Fruit fly (Drosophila melanogaster) whole organism, embryonic: ENCODE measurements around the gene Ir67a.
A peak's percentile ranks its signal among the peaks of the same experiment; 100 is the strongest.

Experiments
- Asciz ChIP-seq: fragments of 200-800 bp; sonication (Bioruptor generic); optimal IDR thresholded peaks from 2 replicates; lab custom pipeline; 2017; ENCODE audit warnings: missing biosample characterization, mild to moderate bottlenecking, missing genetic modification characterization, missing genetic modification reagents
- Atf-2 ChIP-seq: fragments of 200-800 bp; sonication (Bioruptor generic); optimal IDR thresholded peaks from 2 replicates; lab custom pipeline; 2016; ENCODE audit warnings: missing biosample characterization, missing genetic modification characterization
- B-H1 ChIP-seq: fragments of 200-800 bp; sonication (Bioruptor generic); IDR thresholded peaks from 3 replicates; pipeline ENCODE4 v1.3.6; 2022; ENCODE audit warnings: missing biosample characterization, missing genetic modification characterization
- BEAF-32 ChIP-seq: fragments of 200-800 bp; sonication (Bioruptor generic); optimal IDR thresholded peaks from 3 replicates; lab custom pipeline; 2017; ENCODE audit warnings: missing biosample characterization, missing genetic modification characterization, mild to moderate bottlenecking, moderate library complexity, missing genetic modification reagents
- CG10366 ChIP-seq: fragments of 200-800 bp; sonication (Bioruptor generic); IDR thresholded peaks from 2 replicates; pipeline ENCODE4 v1.3.6; 2022; ENCODE audit warnings: missing biosample characterization, missing genetic modification characterization
- CG10959 ChIP-seq: fragments of 200-800 bp; sonication (Bioruptor generic); IDR thresholded peaks from 2 replicates; pipeline ENCODE4 v1.3.6; 2022; ENCODE audit warnings: missing biosample characterization, missing genetic modification characterization
- CG11093 ChIP-seq: fragments of 200-800 bp; sonication (Bioruptor generic); IDR thresholded peaks from 3 replicates; pipeline ENCODE4 v1.3.6; 2022; ENCODE audit warnings: missing biosample characterization, missing genetic modification characterization
- CG11695 ChIP-seq: fragments of 200-800 bp; sonication (Bioruptor generic); IDR thresholded peaks from 3 replicates; pipeline ENCODE4 v1.3.6; 2022; ENCODE audit warnings: missing biosample characterization, missing genetic modification characterization
- CG12104 ChIP-seq: fragments of 200-800 bp; sonication (Bioruptor generic); optimal IDR thresholded peaks from 3 replicates; lab custom pipeline; 2016; ENCODE audit warnings: missing biosample characterization, missing genetic modification characterization
- CG12942 ChIP-seq: fragments of 200-800 bp; sonication (Bioruptor generic); optimal IDR thresholded peaks from 3 replicates; lab custom pipeline; 2016; ENCODE audit warnings: missing biosample characterization, missing genetic modification characterization
- CG14014 ChIP-seq: fragments of 200-800 bp; sonication (Bioruptor generic); IDR thresholded peaks from 2 replicates; pipeline ENCODE4 v1.3.6; 2022; ENCODE audit warnings: missing biosample characterization, missing genetic modification characterization
- CG17186 ChIP-seq: fragments of 200-800 bp; sonication (Bioruptor generic); optimal IDR thresholded peaks from 3 replicates; lab custom pipeline; 2017; ENCODE audit warnings: missing biosample characterization, missing genetic modification reagents, missing genetic modification characterization
- CG17361 ChIP-seq: fragments of 200-800 bp; sonication (Bioruptor generic); IDR thresholded peaks from 3 replicates; pipeline ENCODE4 v1.3.6; 2022; ENCODE audit warnings: missing biosample characterization, missing genetic modification characterization
- CG17912 ChIP-seq: fragments of 200-800 bp; sonication (Bioruptor generic); optimal IDR thresholded peaks from 2 replicates; lab custom pipeline; 2018; ENCODE audit warnings: missing biosample characterization, mild to moderate bottlenecking, missing genetic modification characterization
- CG2120 ChIP-seq: fragments of 200-800 bp; sonication (Bioruptor generic); optimal IDR thresholded peaks from 3 replicates; lab custom pipeline; 2016; ENCODE audit warnings: missing biosample characterization, missing genetic modification characterization
- CG30431 ChIP-seq: fragments of 200-800 bp; sonication (Bioruptor generic); optimal IDR thresholded peaks from 2 replicates; lab custom pipeline; 2017; ENCODE audit warnings: missing biosample characterization, missing genetic modification characterization
- CG3838 ChIP-seq: fragments of 200-800 bp; sonication (Bioruptor generic); optimal IDR thresholded peaks from 3 replicates; lab custom pipeline; 2016; ENCODE audit warnings: missing biosample characterization, missing genetic modification characterization
- CG4360 ChIP-seq: fragments of 200-800 bp; sonication (Bioruptor generic); IDR thresholded peaks from 2 replicates; pipeline ENCODE4 v1.3.6; 2022; ENCODE audit warnings: missing biosample characterization, missing genetic modification characterization
- CG5245 ChIP-seq: fragments of 200-800 bp; sonication (Bioruptor generic); optimal IDR thresholded peaks from 3 replicates; lab custom pipeline; 2016; ENCODE audit warnings: missing biosample characterization, missing genetic modification characterization
- CG9437 ChIP-seq: fragments of 200-800 bp; sonication (Bioruptor generic); optimal IDR thresholded peaks from 2 replicates; lab custom pipeline; 2018; ENCODE audit warnings: missing biosample characterization, mild to moderate bottlenecking, missing genetic modification characterization
- Dbx ChIP-seq: fragments of 200-800 bp; sonication (Bioruptor generic); IDR thresholded peaks from 3 replicates; pipeline ENCODE4 v1.3.6; 2022; ENCODE audit warnings: missing biosample characterization, missing genetic modification characterization
- Eip74EF ChIP-seq, 2 experiments: fragments of 200-800 bp in 1 of 2; fragments of >200 bp in 1 of 2; sonication (Bioruptor generic) in 1 of 2; optimal IDR thresholded peaks; 2 replicates each; lab custom pipeline; 2017 to 2019; ENCODE audit warnings: missing biosample characterization in 2 of 2, missing genetic modification characterization in 2 of 2, mild to moderate bottlenecking in 1 of 2, moderate library complexity in 1 of 2
- HLHmδ ChIP-seq: fragments of 200-800 bp; sonication (Bioruptor generic); optimal IDR thresholded peaks from 2 replicates; lab custom pipeline; 2018; ENCODE audit warnings: missing biosample characterization, mild to moderate bottlenecking, missing genetic modification characterization, moderate library complexity
- Hmx ChIP-seq: fragments of 200-800 bp; sonication (Bioruptor generic); optimal IDR thresholded peaks from 2 replicates; lab custom pipeline; 2016; ENCODE audit warnings: missing biosample characterization, missing genetic modification characterization
- Lpt ChIP-seq: fragments of >200 bp; optimal IDR thresholded peaks from 2 replicates; lab custom pipeline; 2018; ENCODE audit warnings: missing biosample characterization, missing genetic modification characterization
- NFAT ChIP-seq: fragments of 200-800 bp; sonication (Bioruptor generic); IDR thresholded peaks from 2 replicates; pipeline ENCODE4 v1.3.6; 2022; ENCODE audit warnings: missing biosample characterization, missing genetic modification characterization
- Oli ChIP-seq: fragments of 200-800 bp; sonication (Bioruptor generic); optimal IDR thresholded peaks from 2 replicates; lab custom pipeline; 2018; ENCODE audit warnings: missing biosample characterization, mild to moderate bottlenecking, missing genetic modification characterization, moderate library complexity
- Opbp ChIP-seq: fragments of 200-800 bp; sonication (Bioruptor generic); IDR thresholded peaks from 3 replicates; pipeline ENCODE4 v1.3.6; 2022; ENCODE audit warnings: missing biosample characterization, missing genetic modification characterization; ENCODE audit not compliant: partially characterized antibody
- Optix ChIP-seq: fragments of 200-800 bp; sonication (Bioruptor generic); IDR thresholded peaks from 3 replicates; pipeline ENCODE4 v1.3.6; 2022; ENCODE audit warnings: missing biosample characterization, missing genetic modification characterization
- Pdp1 ChIP-seq, 2 experiments: fragments of 200-800 bp; sonication (Bioruptor generic); optimal IDR thresholded peaks; 3 replicates each; lab custom pipeline; 2016; ENCODE audit warnings: missing biosample characterization in 2 of 2, missing genetic modification characterization in 2 of 2, mild to moderate bottlenecking in 1 of 2, moderate library complexity in 1 of 2
- abd-A ChIP-seq: fragments of 200-800 bp; sonication (Bioruptor generic); optimal IDR thresholded peaks from 3 replicates; lab custom pipeline; 2019; ENCODE audit warnings: missing biosample characterization, mild to moderate bottlenecking, missing genetic modification characterization, moderate library complexity
- amos ChIP-seq: fragments of 200-800 bp; sonication (Bioruptor generic); IDR thresholded peaks from 2 replicates; pipeline ENCODE4 v1.3.6; 2022; ENCODE audit warnings: missing biosample characterization, missing genetic modification characterization; ENCODE audit not compliant: partially characterized antibody
- chinmo ChIP-seq: fragments of 200-800 bp; sonication (Bioruptor generic); IDR thresholded peaks from 4 replicates; pipeline ENCODE4 v1.3.6; 2022; ENCODE audit warnings: missing biosample characterization, missing genetic modification characterization; ENCODE audit not compliant: partially characterized antibody
- corto ChIP-seq: fragments of 200-800 bp; sonication (Bioruptor generic); optimal IDR thresholded peaks from 2 replicates; lab custom pipeline; 2016; ENCODE audit warnings: missing biosample characterization, mild to moderate bottlenecking, missing genetic modification characterization, moderate library complexity
- crol ChIP-seq: fragments of 200-800 bp; sonication (Bioruptor generic); IDR thresholded peaks from 2 replicates; pipeline ENCODE4 v1.3.6; 2022; ENCODE audit warnings: missing biosample characterization, missing genetic modification characterization
- dimm ChIP-seq: fragments of 200-800 bp; sonication (Bioruptor generic); IDR thresholded peaks from 2 replicates; pipeline ENCODE4 v1.3.6; 2022; ENCODE audit warnings: missing biosample characterization, missing genetic modification characterization
- dm ChIP-seq: fragments of 200-800 bp; sonication (Bioruptor generic); optimal IDR thresholded peaks from 3 replicates; lab custom pipeline; 2016; ENCODE audit warnings: missing biosample characterization, missing genetic modification characterization
- esg ChIP-seq: fragments of 200-800 bp; sonication (Bioruptor generic); conservative IDR thresholded peaks from 2 replicates; pipeline ENCODE4 v1.3.6; 2022; ENCODE audit warnings: missing biosample characterization, missing genetic modification characterization
- fd64A ChIP-seq: fragments of 200-800 bp; sonication (Bioruptor generic); optimal IDR thresholded peaks from 3 replicates; lab custom pipeline; 2018; ENCODE audit warnings: missing biosample characterization, mild to moderate bottlenecking, missing genetic modification characterization
- ftz-f1 ChIP-seq: fragments of 200-800 bp; sonication (Bioruptor generic); optimal IDR thresholded peaks from 2 replicates; lab custom pipeline; 2016; ENCODE audit warnings: missing biosample characterization, missing genetic modification characterization
- grn ChIP-seq: fragments of 200-800 bp; sonication (Bioruptor generic); optimal IDR thresholded peaks from 3 replicates; lab custom pipeline; 2017; ENCODE audit warnings: missing biosample characterization, missing genetic modification characterization
- nau ChIP-seq: fragments of 200-800 bp; sonication (Bioruptor generic); optimal IDR thresholded peaks from 3 replicates; lab custom pipeline; 2017; ENCODE audit warnings: missing biosample characterization, mild to moderate bottlenecking, missing genetic modification characterization, missing genetic modification reagents
- row ChIP-seq: fragments of 200-800 bp; sonication (Bioruptor generic); IDR thresholded peaks from 3 replicates; pipeline ENCODE4 v1.3.6; 2022; ENCODE audit warnings: missing biosample characterization, missing genetic modification characterization
- scrt ChIP-seq: fragments of 200-800 bp; sonication (Bioruptor generic); optimal IDR thresholded peaks from 2 replicates; lab custom pipeline; 2018; ENCODE audit warnings: missing biosample characterization, mild to moderate bottlenecking, missing genetic modification characterization, moderate library complexity
- sens ChIP-seq: fragments of 200-800 bp; sonication (Bioruptor generic); peaks from one replicate; lab custom pipeline; 2016; ENCODE audit warnings: missing biosample characterization, missing genetic modification characterization
- sisA ChIP-seq: fragments of 200-800 bp; sonication (Bioruptor generic); IDR thresholded peaks from 2 replicates; pipeline ENCODE4 v1.3.6; 2022; ENCODE audit warnings: missing biosample characterization, missing genetic modification characterization
- slp2 ChIP-seq: fragments of 200-800 bp; sonication (Bioruptor generic); optimal IDR thresholded peaks from 2 replicates; lab custom pipeline; 2016; ENCODE audit warnings: missing biosample characterization, missing genetic modification characterization
- tna ChIP-seq: fragments of 200-800 bp; sonication (Bioruptor generic); IDR thresholded peaks from 2 replicates; pipeline ENCODE4 v1.3.6; 2022; ENCODE audit warnings: missing biosample characterization, missing genetic modification characterization; ENCODE audit not compliant: partially characterized antibody
- twi ChIP-seq: fragments of 200-800 bp; optimal IDR thresholded peaks from 2 replicates; lab custom pipeline; 2019; ENCODE audit warnings: missing biosample characterization, mild to moderate bottlenecking, missing genetic modification characterization, moderate library complexity

Gene Ir67a

DNA sequence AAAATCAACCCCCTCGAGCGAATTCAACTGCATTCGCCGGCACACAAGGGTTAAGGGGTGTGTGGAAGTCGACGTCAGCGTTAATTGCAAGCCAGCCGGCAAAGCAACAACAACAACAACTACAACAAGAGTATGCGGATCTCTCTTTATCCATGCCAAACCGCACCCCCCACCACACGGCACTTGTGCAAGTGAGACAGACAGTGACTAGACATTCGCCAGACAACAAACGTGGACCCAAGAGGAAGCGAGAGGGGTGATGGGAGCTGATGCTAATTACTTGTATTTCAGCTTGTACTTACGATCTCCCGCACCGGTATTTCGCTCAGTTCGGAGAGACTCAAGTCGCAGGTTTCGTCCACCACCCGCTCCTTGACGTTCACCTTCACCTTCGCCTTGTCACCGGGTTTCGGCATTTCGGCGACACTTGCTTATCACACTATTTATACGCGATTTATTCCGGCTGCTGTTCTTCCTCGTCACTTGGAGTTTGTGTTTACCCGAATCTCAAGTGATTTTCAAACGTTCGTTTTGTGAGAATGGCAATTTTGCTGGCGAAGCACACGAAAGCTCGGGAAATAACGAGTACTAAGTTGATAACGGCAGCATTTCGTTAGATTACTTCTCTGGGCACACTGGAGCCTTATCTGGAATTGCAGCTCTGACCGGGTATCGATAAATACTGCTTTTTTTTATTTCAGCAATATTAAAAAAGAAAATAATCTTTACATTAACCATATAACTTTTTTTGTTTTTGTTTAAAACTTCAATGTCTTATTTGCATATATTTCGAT lies 34.6 kb downstream of the Ir67a start, which contains the start of gene CG3408 (continued):
- no peak for TF ChIP-seq corto (GFP tag; lab: Kevin White, UChicago)
- TF ChIP-seq fd64A (GFP tag; lab: Kevin White, UChicago): no peak
- TF ChIP-seq abd-A (tag; lab: Kevin White, UChicago): peak; percentile 61
- TF ChIP-seq Pdp1 (GFP tag; optimal IDR thresholded peaks at IDR 0.05; lab: Kevin White, UChicago): peak in 1 of 2 experiments; percentile 50
- TF ChIP-seq nau (GFP tag; lab: Kevin White, UChicago): no peak
- TF ChIP-seq CG11093 (GFP tag; lab: Robert Waterston, UW): no peak
- no peak; the same call in 2 of the 3 replicates for TF ChIP-seq row (GFP tag; lab: Robert Waterston, UW)
- 0 out of 2 replicates have a peak, but pooled peaks have one; percentile 3 for TF ChIP-seq CG10366 (GFP tag; lab: Robert Waterston, UW)
- no peak for TF ChIP-seq CG12942 (GFP tag; lab: Kevin White, UChicago)
- TF ChIP-seq CG11695 (GFP tag; lab: Robert Waterston, UW): no peak
- 0 out of 3 replicates have a peak, but pooled peaks have one; percentile 11 for TF ChIP-seq Optix (GFP tag; lab: Robert Waterston, UW)
- no peak for TF ChIP-seq Asciz (GFP tag; lab: Kevin White, UChicago)
- TF ChIP-seq sens (GFP tag; lab: Kevin White, UChicago): peak; percentile 84
- no peak for TF ChIP-seq sisA (GFP tag; lab: Robert Waterston, UW)
- peak; percentile 66 for TF ChIP-seq BEAF-32 (GFP tag; lab: Kevin White, UChicago)
- no peak for TF ChIP-seq esg
- TF ChIP-seq Hmx (GFP tag; lab: Kevin White, UChicago): no peak
- TF ChIP-seq Dbx (GFP tag; lab: Robert Waterston, UW): 0 out of 3 replicates have a peak, but pooled peaks have one; percentile 7
- peak; percentile 77; the same call in 1 of the 4 replicates for TF ChIP-seq chinmo (GFP tag; lab: Robert Waterston, UW)
- TF ChIP-seq CG12104: peak; percentile 7
- TF ChIP-seq B-H1 (GFP tag; lab: Robert Waterston, UW): no peak
- TF ChIP-seq scrt (GFP tag; lab: Kevin White, UChicago): no peak
- TF ChIP-seq CG14014 (GFP tag; lab: Robert Waterston, UW): no peak
- TF ChIP-seq ftz-f1 (GFP tag; lab: Kevin White, UChicago): no peak
- TF ChIP-seq Oli (tag; lab: Kevin White, UChicago): no peak
- no peak for TF ChIP-seq twi (tag; lab: Kevin White, UChicago)
- no peak for TF ChIP-seq tna (GFP tag; lab: Robert Waterston, UW)
- no peak for TF ChIP-seq NFAT (GFP tag; lab: Robert Waterston, UW)
- TF ChIP-seq CG30431: no peak
- peak; percentile 8 for TF ChIP-seq CG3838 (GFP tag; lab: Kevin White, UChicago)
- 0 out of 3 replicates have a peak, but pooled peaks have one; percentile 7 for TF ChIP-seq Opbp
- TF ChIP-seq dm (GFP tag; lab: Kevin White, UChicago): no peak
- no peak; the same call in 2 of the 3 replicates for TF ChIP-seq CG17361 (GFP tag; lab: Robert Waterston, UW)
- TF ChIP-seq Lpt (GFP tag; lab: Kevin White, UChicago): no peak
- TF ChIP-seq CG17912 (GFP tag; lab: Kevin White, UChicago): no peak
- TF ChIP-seq dimm: no peak
- peak; percentile 88 for TF ChIP-seq crol (GFP tag; lab: Robert Waterston, UW)
- TF ChIP-seq CG4360: peak; percentile 94
- TF ChIP-seq amos (GFP tag; lab: Robert Waterston, UW): peak; percentile 58; the same call in 1 of the 2 replicates
- TF ChIP-seq grn (GFP tag; lab: Kevin White, UChicago): peak; percentile 59
- peak; percentile 74; the same call in 1 of the 2 replicates for TF ChIP-seq CG10959 (GFP tag; lab: Robert Waterston, UW)
- TF ChIP-seq CG17186: no peak
- TF ChIP-seq HLHmδ (GFP tag; lab: Kevin White, UChicago): no peak
- TF ChIP-seq CG9437 (GFP tag; lab: Kevin White, UChicago): peak; percentile 0
- TF ChIP-seq CG2120 (GFP tag; lab: Kevin White, UChicago): no peak
- TF ChIP-seq Atf-2 (GFP tag; lab: Kevin White, UChicago): no peak
- TF ChIP-seq Eip74EF (GFP tag; optimal IDR thresholded peaks at IDR 0.05; lab: Kevin White, UChicago): peak in 1 of 2 experiments; percentile 77
- no peak for TF ChIP-seq CG5245 (GFP tag; lab: Kevin White, UChicago)
- no peak for TF ChIP-seq slp2 (GFP tag; lab: Kevin White, UChicago)
